Worm (Caenorhabditis elegans) whole organism, young adult: Measurements from ENCODE around the gene F26D2.10.

Source experiments
- hsf-1 ChIP-seq: fragments of 200-800 bp; sonication (Bioruptor generic); IDR thresholded peaks from 2 replicates; pipeline ENCODE4 v1.3.6; 2022; ENCODE audit warnings: missing genetic modification reagents, missing genetic modification characterization, missing compliant biosample characterization
- madf-6 ChIP-seq: fragments of 200-800 bp; sonication (Bioruptor generic); IDR thresholded peaks from 2 replicates; pipeline ENCODE4 v1.3.6; 2022; ENCODE audit warnings: missing genetic modification reagents, missing genetic modification characterization, missing compliant biosample characterization
- pha-4 ChIP-seq: fragments of 150-350 bp; sonication (generic microtip); optimal IDR thresholded peaks from 2 replicates; lab custom pipeline; 2014; ENCODE audit warnings: missing biosample characterization, missing genetic modification reagents, missing genetic modification characterization
- rcor-1 ChIP-seq: fragments of 200-800 bp; sonication (Bioruptor generic); IDR thresholded peaks from 2 replicates; pipeline ENCODE4 v1.3.6; 2022; ENCODE audit warnings: missing genetic modification reagents, missing genetic modification characterization, missing compliant biosample characterization
- snpc-1.3 ChIP-seq: sonication (generic microtip); optimal IDR thresholded peaks from 2 replicates; lab custom pipeline; 2017; ENCODE audit warnings: missing genetic modification characterization, mild to moderate bottlenecking, missing compliant biosample characterization, antibody characterized with exemption, moderate library complexity, missing genotype, missing genetic modification reagents; ENCODE audit not compliant: insufficient read depth
- unc-62 ChIP-seq: fragments of 150-350 bp; optimal IDR thresholded peaks from 2 replicates; lab custom pipeline; 2014; ENCODE audit warnings: missing biosample characterization, missing genetic modification reagents, missing genetic modification characterization
- xnd-1 ChIP-seq: sonication (generic microtip); optimal IDR thresholded peaks from 2 replicates; lab custom pipeline; 2016; ENCODE audit warnings: missing genotype, missing genetic modification reagents, missing genetic modification characterization, missing compliant biosample characterization

ce11 chrV:16467840-16468239 is 38.4 kb upstream of the F26D2.10 start, which contains the start of gene sru-44:
- TF ChIP-seq unc-62 (GFP tag; lab: Kevin White, UChicago): no peak
- no peak for TF ChIP-seq pha-4 (tag; lab: Kevin White, UChicago)
- TF ChIP-seq hsf-1 (GFP tag; lab: Robert Waterston, UW): no peak
- no peak for TF ChIP-seq madf-6
- no peak for TF ChIP-seq snpc-1.3 (tag; lab: Kevin White, UChicago)
- TF ChIP-seq rcor-1 (GFP tag; lab: Robert Waterston, UW): no peak
- no peak for TF ChIP-seq xnd-1 (tag; lab: Kevin White, UChicago)
